Worm (Caenorhabditis elegans): Measurements from ENCODE around the gene dlg-1.

Gene dlg-1

ce11 chrX:5467820-5468270, 11.7 kb upstream of the dlg-1 start, which contains the start of gene dpyd-1:
dpyd-1 (plus strand) TSS chrX:5467870.
- TF ChIP-seq pqm-1 (tag; optimal IDR thresholded peaks at IDR 0.05) (peak; percentile 78), mml-1 (tag; optimal IDR thresholded peaks at IDR 0.05) (peak; percentile 44), mdl-1 (tag; optimal IDR thresholded peaks at IDR 0.05) (peak; percentile 57), egl-5 (tag; optimal IDR thresholded peaks at IDR 0.05) (no peak), elt-2 (tag; optimal IDR thresholded peaks at IDR 0.05) (peak; percentile 85), ceh-82 (tag; optimal IDR thresholded peaks at IDR 0.05) (no peak), nfya-1 (tag; optimal IDR thresholded peaks at IDR 0.05; ENCODE audit: insufficient read depth) (no peak), nhr-77 (tag; optimal IDR thresholded peaks at IDR 0.05) (no peak), nhr-25 (tag; optimal IDR thresholded peaks at IDR 0.05) (peak; percentile 36), pha-4 (tag; optimal IDR thresholded peaks at IDR 0.05) (peak; percentile 46)

DNA sequence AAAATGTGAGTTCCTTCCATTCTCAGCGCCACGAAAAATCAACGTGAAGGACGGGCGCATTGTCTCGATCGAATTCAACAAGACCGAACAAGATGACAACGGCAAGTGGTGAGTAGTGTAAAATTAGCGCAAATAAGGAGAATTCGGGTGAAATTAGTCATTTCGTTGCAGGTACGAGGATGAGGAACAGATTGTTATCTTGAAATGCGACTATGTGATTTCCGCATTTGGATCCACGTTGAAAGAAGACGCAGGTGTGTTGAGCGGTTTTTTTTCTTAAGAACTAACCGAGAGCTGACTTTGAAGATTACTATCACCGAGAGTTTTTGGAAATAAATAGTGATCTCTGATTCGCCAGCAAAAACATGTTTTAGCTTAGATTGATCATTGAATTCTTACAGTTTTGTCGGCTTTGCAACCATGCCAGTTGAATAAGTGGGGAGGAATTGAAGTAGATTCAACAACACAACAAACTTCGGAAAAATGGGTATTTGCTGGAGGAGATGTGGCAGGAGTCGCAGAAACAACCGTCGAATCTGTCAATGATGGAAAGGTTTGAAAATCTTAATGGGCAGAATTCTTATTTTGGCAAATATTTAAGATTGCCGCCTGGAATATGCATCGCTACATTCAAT, 9.3 kb upstream of the dlg-1 start:
- peak; percentile 64 for TF ChIP-seq elt-1 (tag; optimal IDR thresholded peaks at IDR 0.05)
- no peak for TF ChIP-seq lin-15B (tag; optimal IDR thresholded peaks at IDR 0.05)
- TF ChIP-seq nhr-25 (tag; optimal IDR thresholded peaks at IDR 0.05), result peak; percentile 46
- TF ChIP-seq mml-1 (tag; optimal IDR thresholded peaks at IDR 0.05), result no peak

ce11 chrX:5475164-5475576, 4.3 kb upstream of the dlg-1 start:
- peak; percentile 9 for TF ChIP-seq elt-1 (tag; optimal IDR thresholded peaks at IDR 0.05)
- TF ChIP-seq mml-1 (tag; optimal IDR thresholded peaks at IDR 0.05), result no peak
- TF ChIP-seq aly-2 (tag; optimal IDR thresholded peaks at IDR 0.05), result no peak
- TF ChIP-seq skn-1 (tag; optimal IDR thresholded peaks at IDR 0.05), result no peak
- no peak for TF ChIP-seq nhr-67 (tag; optimal IDR thresholded peaks at IDR 0.05)
- TF ChIP-seq ceh-16 (tag; optimal IDR thresholded peaks at IDR 0.05), result no peak
- TF ChIP-seq fkh-10 (GFP tag; optimal IDR thresholded peaks at IDR 0.05), result no peak
- peak; percentile 79 for TF ChIP-seq jun-1 (tag; optimal IDR thresholded peaks at IDR 0.05)
- no peak for TF ChIP-seq nhr-237 (tag; optimal IDR thresholded peaks at IDR 0.05)
- TF ChIP-seq ceh-28 (tag; optimal IDR thresholded peaks at IDR 0.05), result peak; percentile 65
- peak; percentile 48 for TF ChIP-seq pqm-1 (tag; optimal IDR thresholded peaks at IDR 0.05)
- TF ChIP-seq mdl-1 (tag; optimal IDR thresholded peaks at IDR 0.05), result no peak
- no peak for TF ChIP-seq sea-2 (GFP tag; optimal IDR thresholded peaks at IDR 0.05)
- peak; percentile 67 for TF ChIP-seq elt-2 (tag; optimal IDR thresholded peaks at IDR 0.05)
- peak; percentile 55 for TF ChIP-seq lin-39 (tag; optimal IDR thresholded peaks at IDR 0.05)
- TF ChIP-seq egl-27 (tag; optimal IDR thresholded peaks at IDR 0.05), result peak; percentile 47
- TF ChIP-seq nfya-1 (tag; optimal IDR thresholded peaks at IDR 0.05; ENCODE audit: insufficient read depth), result peak; percentile 67
- TF ChIP-seq eor-1 (tag; optimal IDR thresholded peaks at IDR 0.05), result no peak
- TF ChIP-seq fkh-2 (tag; optimal IDR thresholded peaks at IDR 0.05), result no peak
- TF ChIP-seq nhr-28 (tag; optimal IDR thresholded peaks at IDR 0.05), result no peak
- no peak for TF ChIP-seq ama-1 (optimal IDR thresholded peaks at IDR 0.05)
- no peak for TF ChIP-seq nhr-11 (tag; optimal IDR thresholded peaks at IDR 0.05)
- TF ChIP-seq ztf-4 (tag; optimal IDR thresholded peaks at IDR 0.05), result no peak
- TF ChIP-seq nhr-25 (tag; optimal IDR thresholded peaks at IDR 0.05), result peak; percentile 99
- TF ChIP-seq egl-5 (tag; optimal IDR thresholded peaks at IDR 0.05), result no peak
- peak; percentile 45 for TF ChIP-seq hmg-11 (tag; optimal IDR thresholded peaks at IDR 0.05)
- TF ChIP-seq unc-62 (GFP tag; optimal IDR thresholded peaks at IDR 0.05), result no peak
- no peak for TF ChIP-seq nhr-12 (tag; optimal IDR thresholded peaks at IDR 0.05)
- no peak for TF ChIP-seq daf-12 (tag; optimal IDR thresholded peaks at IDR 0.05)
- TF ChIP-seq zag-1 (tag; optimal IDR thresholded peaks at IDR 0.05), result no peak
- TF ChIP-seq nhr-43 (tag; optimal IDR thresholded peaks at IDR 0.05; ENCODE audit: poor library complexity, severe bottlenecking), result peak; percentile 60
- TF ChIP-seq lin-15B (tag; optimal IDR thresholded peaks at IDR 0.05), result peak; percentile 16
- TF ChIP-seq fos-1 (tag; optimal IDR thresholded peaks at IDR 0.05), result no peak
- TF ChIP-seq ceh-9 (tag; optimal IDR thresholded peaks at IDR 0.05), result no peak
- TF ChIP-seq nhr-77 (tag; optimal IDR thresholded peaks at IDR 0.05), result no peak
- peak; percentile 82 for TF ChIP-seq pha-4 (tag; optimal IDR thresholded peaks at IDR 0.05)
- TF ChIP-seq ztf-11 (tag; optimal IDR thresholded peaks at IDR 0.05), result no peak
- peak; percentile 35 for TF ChIP-seq tbx-2 (tag; optimal IDR thresholded peaks at IDR 0.05)
- no peak for TF ChIP-seq R02D3.7 (tag; optimal IDR thresholded peaks at IDR 0.05)
- TF ChIP-seq lsy-12 (tag; optimal IDR thresholded peaks at IDR 0.05), result peak; percentile 7
- no peak for TF ChIP-seq ceh-82 (tag; optimal IDR thresholded peaks at IDR 0.05)
- TF ChIP-seq elt-3 (tag; optimal IDR thresholded peaks at IDR 0.05), result peak in 1 of 3 experiments; percentile 63
- TF ChIP-seq snpc-4 (tag; optimal IDR thresholded peaks at IDR 0.05), result no peak
- peak; percentile 74 for TF ChIP-seq nhr-23 (tag; optimal IDR thresholded peaks at IDR 0.05)
- no peak for TF ChIP-seq unc-39 (tag; optimal IDR thresholded peaks at IDR 0.05)
- no peak for TF ChIP-seq nhr-76 (tag; optimal IDR thresholded peaks at IDR 0.05)
- no peak for TF ChIP-seq ZK546.5 (tag; optimal IDR thresholded peaks at IDR 0.05)

Data from whole organism, L3 larva.